Worm (Caenorhabditis elegans) whole organism, L3 larva: ENCODE data around the gene T28A11.2.

ENCODE experiments used
- R02D3.7 ChIP-seq: fragments of 150-350 bp; optimal IDR thresholded peaks from 2 replicates; lab custom pipeline; 2014; ENCODE audit warnings: missing biosample characterization, missing genetic modification characterization
- ama-1 ChIP-seq: fragments of 150-350 bp; optimal IDR thresholded peaks from 2 replicates; lab custom pipeline; 2018
- ceh-82 ChIP-seq: fragments of 150-350 bp; optimal IDR thresholded peaks from 2 replicates; lab custom pipeline; 2014; ENCODE audit warnings: missing biosample characterization, missing genetic modification characterization
- daf-12 ChIP-seq: fragments of 150-350 bp; optimal IDR thresholded peaks from 2 replicates; lab custom pipeline; 2014; ENCODE audit warnings: missing biosample characterization, missing genetic modification reagents, missing genetic modification characterization
- egl-27 ChIP-seq: sonication (generic microtip); optimal IDR thresholded peaks from 4 replicates; lab custom pipeline; 2017; ENCODE audit warnings: missing biosample characterization, missing genetic modification reagents, missing genetic modification characterization
- egl-5 ChIP-seq: fragments of 150-350 bp; optimal IDR thresholded peaks from 2 replicates; lab custom pipeline; 2017; ENCODE audit warnings: missing biosample characterization, missing genetic modification reagents, missing genetic modification characterization, inconsistent platforms
- lin-39 ChIP-seq: fragments of 150-350 bp; optimal IDR thresholded peaks from 2 replicates; lab custom pipeline; 2018; ENCODE audit warnings: missing biosample characterization, missing genetic modification reagents, missing genetic modification characterization
- nhr-11 ChIP-seq: fragments of 150-350 bp; optimal IDR thresholded peaks from 2 replicates; lab custom pipeline; 2014; ENCODE audit warnings: missing biosample characterization, missing genetic modification characterization
- nhr-12 ChIP-seq: fragments of 150-350 bp; optimal IDR thresholded peaks from 2 replicates; lab custom pipeline; 2014; ENCODE audit warnings: missing biosample characterization, missing genetic modification characterization
- pha-4 ChIP-seq: fragments of 150-350 bp; optimal IDR thresholded peaks from 2 replicates; lab custom pipeline; 2014; ENCODE audit warnings: missing biosample characterization, missing genetic modification reagents, missing genetic modification characterization
- pqm-1 ChIP-seq: fragments of 150-350 bp; optimal IDR thresholded peaks from 2 replicates; lab custom pipeline; 2017; ENCODE audit warnings: missing biosample characterization, missing genetic modification characterization, inconsistent platforms
- skn-1 ChIP-seq: fragments of 150-350 bp; optimal IDR thresholded peaks from 2 replicates; lab custom pipeline; 2014; ENCODE audit warnings: missing biosample characterization, missing genetic modification characterization
- snpc-4 ChIP-seq: fragments of 150-350 bp; optimal IDR thresholded peaks from 2 replicates; lab custom pipeline; 2014; ENCODE audit warnings: missing biosample characterization, missing genetic modification characterization

ce11 chrV:3295368-3295767 lies 15.2 kb downstream of the T28A11.2 start:
- TF ChIP-seq daf-12 (tag; lab: Kevin White, UChicago) (no peak), ama-1 (lab: Kevin White, UChicago) (no peak), egl-5 (tag; lab: Kevin White, UChicago) (no peak), egl-27 (tag; lab: Kevin White, UChicago) (no peak), pha-4 (tag; lab: Kevin White, UChicago) (no peak), ceh-82 (tag; lab: Kevin White, UChicago) (no peak), nhr-12 (tag; lab: Kevin White, UChicago) (no peak), nhr-11 (no peak), lin-39 (no peak), snpc-4 (tag; lab: Kevin White, UChicago) (no peak), skn-1 (no peak), R02D3.7 (tag; lab: Kevin White, UChicago) (no peak), pqm-1 (tag; lab: Kevin White, UChicago) (no peak)
